Worm (Caenorhabditis elegans): ENCODE data around the gene F15H10.7.

Gene F15H10.7

ce11 chrV:10406313-10406712 is at the start of gene F15H10.7:
Gene F15H10.7 (minus strand): TSS chrV:10406413.
- TF ChIP-seq egrh-3 (GFP tag; IDR thresholded peaks at IDR 0.05) (no peak), Y53F4B.3 (GFP tag; IDR thresholded peaks at IDR 0.05) (no peak), dpff-1 (tag; optimal IDR thresholded peaks at IDR 0.05) (no peak), sptf-2 (GFP tag; optimal IDR thresholded peaks at IDR 0.05) (no peak), ztf-28 (GFP tag; IDR thresholded peaks at IDR 0.05) (no peak), B0336.3 (GFP tag; IDR thresholded peaks at IDR 0.05) (no peak), madf-8 (GFP tag; conservative IDR thresholded peaks at IDR 0.05) (no peak), gei-17 (GFP tag; optimal IDR thresholded peaks at IDR 0.05) (no peak), D2030.7 (GFP tag; IDR thresholded peaks at IDR 0.05) (no peak), K12H6.12 (tag; optimal IDR thresholded peaks at IDR 0.05) (no peak), ceh-58 (GFP tag; IDR thresholded peaks at IDR 0.05) (no peak)

ce11 chrV:10453466-10453865 is 47.3 kb upstream of the F15H10.7 start, which contains the start of gene Y32F6A.5:
Gene Y32F6A.5 (minus strand): TSS chrV:10453605.
- TF ChIP-seq die-1 (tag; optimal IDR thresholded peaks at IDR 0.05) (no peak), dox-1 (GFP tag; IDR thresholded peaks at IDR 0.05) (0 out of 2 replicates have a peak, but pooled peaks have one; percentile 5), B0261.1 (tag; optimal IDR thresholded peaks at IDR 0.05) (no peak), pha-4 (tag; optimal IDR thresholded peaks at IDR 0.05) (no peak), hsf-1 (GFP tag; IDR thresholded peaks at IDR 0.05) (peak; percentile 64; the same call in 1 of the 2 replicates), atf-7 (tag; optimal IDR thresholded peaks at IDR 0.05) (no peak), hmg-20 (GFP tag; IDR thresholded peaks at IDR 0.05) (no peak), snpc-3.4 (tag; optimal IDR thresholded peaks at IDR 0.05) (no peak), lag-1 (GFP tag; IDR thresholded peaks at IDR 0.05) (no peak), cebp-1 (GFP tag; IDR thresholded peaks at IDR 0.05) (no peak), cebp-1 (tag; optimal IDR thresholded peaks at IDR 0.05) (no peak), gei-17 (GFP tag; optimal IDR thresholded peaks at IDR 0.05) (no peak), athp-1 (tag; optimal IDR thresholded peaks at IDR 0.05) (no peak), F10E7.11 (tag; optimal IDR thresholded peaks at IDR 0.05) (no peak)

- TF ChIP-seq Y53G8AR.9 (GFP tag; conservative IDR thresholded peaks at IDR 0.05): 0 out of 2 replicates have a peak, but pooled peaks have one; percentile 27
- TF ChIP-seq attf-6 (GFP tag; IDR thresholded peaks at IDR 0.05): 0 out of 2 replicates have a peak, but pooled peaks have one; percentile 32
- 0 out of 2 replicates have a peak, but pooled peaks have one; percentile 34 for TF ChIP-seq ceh-40 (GFP tag; IDR thresholded peaks at IDR 0.05)
- TF ChIP-seq madf-3 (GFP tag; IDR thresholded peaks at IDR 0.05): peak; percentile 75; the same call in 1 of the 2 replicates
- peak; percentile 90 for TF ChIP-seq egrh-3 (GFP tag; IDR thresholded peaks at IDR 0.05)
- peak; percentile 97; the same call in 1 of the 2 replicates for TF ChIP-seq Y53F4B.3 (GFP tag; IDR thresholded peaks at IDR 0.05)
- 0 out of 2 replicates have a peak, but pooled peaks have one; percentile 22 for TF ChIP-seq ekl-4 (GFP tag; IDR thresholded peaks at IDR 0.05)
- TF ChIP-seq ceh-100 (GFP tag; IDR thresholded peaks at IDR 0.05): 0 out of 2 replicates have a peak, but pooled peaks have one; percentile 32
- TF ChIP-seq ceh-58 (GFP tag; IDR thresholded peaks at IDR 0.05): peak; percentile 94
Measured at ce11 chrV:10450355-10450754, 44.1 kb upstream of the F15H10.7 start.

- TF ChIP-seq madf-3 (GFP tag; IDR thresholded peaks at IDR 0.05) (0 out of 2 replicates have a peak, but pooled peaks have one; percentile 54), Y53F4B.3 (GFP tag; IDR thresholded peaks at IDR 0.05) (peak; percentile 60; the same call in 1 of the 2 replicates), egrh-3 (GFP tag; IDR thresholded peaks at IDR 0.05) (peak; percentile 84; the same call in 1 of the 2 replicates)
Measured at ce11 chrV:10449947-10450346, 43.7 kb upstream of the F15H10.7 start.

- TF ChIP-seq Y53G8AR.9 (GFP tag; conservative IDR thresholded peaks at IDR 0.05) (0 out of 2 replicates have a peak, but pooled peaks have one; percentile 16), ztf-6 (GFP tag; IDR thresholded peaks at IDR 0.05) (peak; percentile 71; the same call in 1 of the 2 replicates), madf-3 (GFP tag; IDR thresholded peaks at IDR 0.05) (peak; percentile 46; the same call in 1 of the 2 replicates), egrh-3 (GFP tag; IDR thresholded peaks at IDR 0.05) (peak; percentile 89), ceh-58 (GFP tag; IDR thresholded peaks at IDR 0.05) (peak; percentile 90; the same call in 1 of the 2 replicates), Y53F4B.3 (GFP tag; IDR thresholded peaks at IDR 0.05) (peak; percentile 95; the same call in 1 of the 2 replicates)
Measured at ce11 chrV:10449302-10449701, 43.1 kb upstream of the F15H10.7 start.

All from whole organism, young adult.